Fruit fly (Drosophila melanogaster) whole organism, embryonic: ENCODE results near the gene CG32816.

Experiments used
- Abd-B ChIP-seq: fragments of 200-800 bp; sonication (Bioruptor generic); optimal IDR thresholded peaks from 2 replicates; lab custom pipeline; 2018; ENCODE audit warnings: missing biosample characterization, mild to moderate bottlenecking, missing genetic modification characterization, moderate library complexity
- Awh ChIP-seq: fragments of 200-800 bp; sonication (Bioruptor generic); IDR thresholded peaks from 2 replicates; pipeline ENCODE4, ENCODE4 v1.3.6; 2022; ENCODE audit warnings: missing biosample characterization, missing genetic modification characterization
- CG10321 ChIP-seq: fragments of 200-800 bp; sonication (Bioruptor generic); IDR thresholded peaks from 2 replicates; pipeline ENCODE4 v1.3.6; 2022; ENCODE audit warnings: missing biosample characterization, missing genetic modification characterization
- CG12104 ChIP-seq: fragments of 200-800 bp; sonication (Bioruptor generic); optimal IDR thresholded peaks from 3 replicates; lab custom pipeline; 2016; ENCODE audit warnings: missing biosample characterization, missing genetic modification characterization
- Scr ChIP-seq: fragments of 200-800 bp; sonication (Bioruptor generic); IDR thresholded peaks from 2 replicates; pipeline ENCODE4 v1.3.6; 2022; ENCODE audit warnings: missing biosample characterization, missing genetic modification characterization; ENCODE audit not compliant: partially characterized antibody
- Sox102F ChIP-seq: fragments of 200-800 bp; sonication (Bioruptor generic); optimal IDR thresholded peaks from 2 replicates; lab custom pipeline; 2018; ENCODE audit warnings: missing biosample characterization, mild to moderate bottlenecking, missing genetic modification characterization, moderate library complexity
- Xbp1 ChIP-seq: fragments of 200-800 bp; sonication (Bioruptor generic); optimal IDR thresholded peaks from 3 replicates; lab custom pipeline; 2016; ENCODE audit warnings: missing biosample characterization, mild to moderate bottlenecking, missing genetic modification characterization
- fd64A ChIP-seq: fragments of 200-800 bp; sonication (Bioruptor generic); optimal IDR thresholded peaks from 3 replicates; lab custom pipeline; 2018; ENCODE audit warnings: missing biosample characterization, mild to moderate bottlenecking, missing genetic modification characterization
- sqz ChIP-seq: fragments of 200-800 bp; sonication (Bioruptor generic); optimal IDR thresholded peaks from 3 replicates; lab custom pipeline; 2018; ENCODE audit warnings: missing biosample characterization, mild to moderate bottlenecking, missing genetic modification characterization
- ssp ChIP-seq: fragments of 200-800 bp; sonication (Bioruptor generic); IDR thresholded peaks from 2 replicates; pipeline ENCODE4 v1.3.6; 2022; ENCODE audit warnings: missing biosample characterization, missing genetic modification characterization

DNA sequence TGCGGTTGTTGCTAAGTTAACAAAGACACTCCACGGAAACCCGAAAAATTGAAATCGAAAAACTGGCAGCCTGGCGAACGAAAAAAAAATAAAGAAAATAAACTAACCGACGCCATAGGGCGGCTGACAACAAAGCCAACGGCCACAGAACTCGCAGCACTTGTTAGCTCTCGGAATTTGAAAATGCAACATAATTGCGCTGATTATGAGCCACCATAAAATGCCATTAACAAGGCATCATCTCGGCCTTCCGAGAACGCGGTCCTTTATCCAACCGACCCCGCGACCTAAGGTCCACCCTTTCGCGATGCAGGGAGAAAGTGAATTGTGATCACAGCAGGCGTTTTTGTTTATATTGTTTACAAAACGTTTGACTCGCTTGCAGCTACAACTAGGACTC, 93.1 kb downstream of the CG32816 start:
- TF ChIP-seq Abd-B (GFP tag; lab: Kevin White, UChicago) (no peak), Scr (no peak), CG12104 (GFP tag; lab: Kevin White, UChicago) (no peak), Sox102F (GFP tag; lab: Kevin White, UChicago) (no peak), fd64A (GFP tag; lab: Kevin White, UChicago) (no peak), Xbp1 (GFP tag; lab: Kevin White, UChicago) (no peak), CG10321 (GFP tag; lab: Robert Waterston, UW) (no peak), ssp (GFP tag; lab: Robert Waterston, UW) (no peak), Awh (GFP tag; lab: Robert Waterston, UW) (no peak), sqz (GFP tag; lab: Kevin White, UChicago) (no peak)
